Fruit fly (Drosophila melanogaster): ENCODE measurements around the gene CG14074.

The CG14074 gene

dm6 chr3L:18869035-18869826 lies 3.2 kb downstream of the CG14074 start, which contains the start of gene Grx1 (continued):
- peak; percentile 9 for TF ChIP-seq CG17186 (GFP tag; optimal IDR thresholded peaks at IDR 0.05)
- TF ChIP-seq croc (GFP tag; conservative IDR thresholded peaks at IDR 0.05), result no peak
- TF ChIP-seq lmd (GFP tag; IDR thresholded peaks at IDR 0.05), result 0 out of 2 replicates have a peak, but pooled peaks have one; percentile 22
- no peak; the same call in 2 of the 3 replicates for TF ChIP-seq CG11695 (GFP tag; IDR thresholded peaks at IDR 0.05)
- peak; percentile 50 for TF ChIP-seq pho (GFP tag; optimal IDR thresholded peaks at IDR 0.05)
- no peak for TF ChIP-seq CG3838 (GFP tag; optimal IDR thresholded peaks at IDR 0.05)
- peak; percentile 29 for TF ChIP-seq CG15696 (tag; optimal IDR thresholded peaks at IDR 0.05)
- no peak for TF ChIP-seq CG16815 (GFP tag; optimal IDR thresholded peaks at IDR 0.05)
- peak; percentile 15 for TF ChIP-seq tio (GFP tag; optimal IDR thresholded peaks at IDR 0.05)
- TF ChIP-seq lab (GFP tag; optimal IDR thresholded peaks at IDR 0.05), result peak; percentile 70
- TF ChIP-seq sisA (GFP tag; IDR thresholded peaks at IDR 0.05), result no peak; the same call in 1 of the 2 replicates
- TF ChIP-seq CG12071 (GFP tag; optimal IDR thresholded peaks at IDR 0.05), result no peak
- TF ChIP-seq bsh (GFP tag; optimal IDR thresholded peaks at IDR 0.05), result peak in 1 of 2 experiments; percentile 57
- TF ChIP-seq Rx (GFP tag; IDR thresholded peaks at IDR 0.05), result no peak
- TF ChIP-seq wdn (GFP tag; IDR thresholded peaks at IDR 0.05), result no peak
- no peak for TF ChIP-seq C15 (GFP tag; IDR thresholded peaks at IDR 0.05)
- peak; percentile 75 for TF ChIP-seq CG15269 (tag; optimal IDR thresholded peaks at IDR 0.05)
- TF ChIP-seq Antp (GFP tag; optimal IDR thresholded peaks at IDR 0.05), result no peak
- TF ChIP-seq CG12236 (GFP tag; optimal IDR thresholded peaks at IDR 0.05), result no peak
- TF ChIP-seq CG11456 (GFP tag; IDR thresholded peaks at IDR 0.05), result 0 out of 3 replicates have a peak, but pooled peaks have one; percentile 8
- peak; percentile 44 for TF ChIP-seq Chrac-16 (GFP tag; optimal IDR thresholded peaks at IDR 0.05)
- TF ChIP-seq repo (GFP tag; optimal IDR thresholded peaks at IDR 0.05), result no peak
- TF ChIP-seq gcm2 (GFP tag; optimal IDR thresholded peaks at IDR 0.05), result no peak
- no peak for TF ChIP-seq CG11398 (GFP tag; optimal IDR thresholded peaks at IDR 0.05)
- no peak for TF ChIP-seq Elba2 (GFP tag; optimal IDR thresholded peaks at IDR 0.05)
- no peak for TF ChIP-seq danr (GFP tag; IDR thresholded peaks at IDR 0.05)
- TF ChIP-seq CG7987 (GFP tag; optimal IDR thresholded peaks at IDR 0.05), result no peak
- TF ChIP-seq CG10462 (GFP tag; optimal IDR thresholded peaks at IDR 0.05), result no peak
- TF ChIP-seq CG2678 (tag; optimal IDR thresholded peaks at IDR 0.05), result peak; percentile 63
- TF ChIP-seq Mad (GFP tag; optimal IDR thresholded peaks at IDR 0.05), result peak; percentile 42
- TF ChIP-seq ase (GFP tag; IDR thresholded peaks at IDR 0.05), result 0 out of 3 replicates have a peak, but pooled peaks have one; percentile 23
- TF ChIP-seq Hr39 (optimal IDR thresholded peaks at IDR 0.05), result no peak
- no peak for TF ChIP-seq CG10959 (GFP tag; IDR thresholded peaks at IDR 0.05)
- peak; percentile 70 for TF ChIP-seq Meics (GFP tag; optimal IDR thresholded peaks at IDR 0.05)
- no peak for TF ChIP-seq insv (GFP tag; optimal IDR thresholded peaks at IDR 0.05)
- 0 out of 3 replicates have a peak, but pooled peaks have one; percentile 37 for TF ChIP-seq ken (GFP tag; IDR thresholded peaks at IDR 0.05)
- no peak for TF ChIP-seq HmgZ (tag; optimal IDR thresholded peaks at IDR 0.05)
- TF ChIP-seq bowl (GFP tag; IDR thresholded peaks at IDR 0.05), result no peak
- TF ChIP-seq chm (GFP tag; IDR thresholded peaks at IDR 0.05), result no peak
- peak; percentile 29 for TF ChIP-seq sqz (GFP tag; optimal IDR thresholded peaks at IDR 0.05)
- TF ChIP-seq aop (GFP tag; IDR thresholded peaks at IDR 0.05), result no peak
- no peak for TF ChIP-seq Aef1 (GFP tag; IDR thresholded peaks at IDR 0.05)
- no peak for TF ChIP-seq gro (GFP tag; optimal IDR thresholded peaks at IDR 0.05)
- TF ChIP-seq prd (optimal IDR thresholded peaks at IDR 0.05), result no peak
- peak; percentile 46; the same call in 1 of the 3 replicates for TF ChIP-seq prd (GFP tag; IDR thresholded peaks at IDR 0.05)
- no peak for TF ChIP-seq sim (GFP tag; IDR thresholded peaks at IDR 0.05)
- peak; percentile 33 for TF ChIP-seq CG12219 (GFP tag; optimal IDR thresholded peaks at IDR 0.05)
- TF ChIP-seq CG7271 (tag; optimal IDR thresholded peaks at IDR 0.05), result no peak
- TF ChIP-seq CG1024 (GFP tag; IDR thresholded peaks at IDR 0.05), result no peak
- no peak for TF ChIP-seq Hey (tag; optimal IDR thresholded peaks at IDR 0.05)
- TF ChIP-seq nmo (GFP tag; optimal IDR thresholded peaks at IDR 0.05), result peak; percentile 56
